Worm (Caenorhabditis elegans) whole organism, young adult: ENCODE data around the gene R02D5.8.

Experiments
- Y56A3A.18 ChIP-seq: fragments of 200-800 bp; sonication (Bioruptor generic); IDR thresholded peaks from 2 replicates; pipeline ENCODE4 v1.3.6; 2022; ENCODE audit warnings: missing genetic modification reagents, missing genetic modification characterization, missing compliant biosample characterization
- hmg-20 ChIP-seq: fragments of 200-800 bp; sonication (Bioruptor generic); IDR thresholded peaks from 2 replicates; pipeline ENCODE4 v1.3.6; 2022; ENCODE audit warnings: missing genetic modification reagents, missing genetic modification characterization, missing compliant biosample characterization

DNA sequence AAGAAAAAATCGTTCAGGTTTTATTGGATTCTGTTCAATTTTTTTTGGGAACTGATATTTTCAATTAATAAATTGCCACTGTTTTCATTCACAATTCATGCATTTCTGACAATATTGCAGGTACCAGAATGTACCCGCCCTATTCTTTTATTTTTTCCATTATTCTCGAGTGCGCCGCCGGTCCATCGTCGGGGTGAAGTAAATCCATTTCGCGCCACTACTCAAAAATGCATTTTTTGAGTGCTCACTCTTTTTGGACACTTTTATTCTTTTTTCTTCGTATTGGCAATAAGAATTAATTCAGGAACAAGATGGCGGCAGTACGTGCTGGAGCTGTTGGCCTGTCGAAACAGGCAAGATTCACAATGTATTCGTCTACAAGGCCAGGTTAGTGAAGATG lies 11.6 kb upstream of the R02D5.8 start, which contains the start of gene kcnl-4:
- TF ChIP-seq hmg-20 (GFP tag; lab: Robert Waterston, UW) (no peak), Y56A3A.18 (GFP tag; lab: Robert Waterston, UW) (no peak)
